Fruit fly (Drosophila melanogaster) whole organism, embryonic: ENCODE measurements around the gene ato.

Experiments
- Aef1 ChIP-seq: fragments of 200-800 bp; sonication (Bioruptor generic); IDR thresholded peaks from 3 replicates; pipeline ENCODE4 v1.3.6; 2022; ENCODE audit warnings: missing biosample characterization, missing genetic modification characterization
- BEAF-32 ChIP-seq: fragments of 200-800 bp; sonication (Bioruptor generic); optimal IDR thresholded peaks from 3 replicates; lab custom pipeline; 2017; ENCODE audit warnings: missing biosample characterization, missing genetic modification characterization, mild to moderate bottlenecking, moderate library complexity, missing genetic modification reagents
- CG12155 ChIP-seq: fragments of 200-800 bp; sonication (Bioruptor generic); optimal IDR thresholded peaks from 3 replicates; lab custom pipeline; 2016; ENCODE audit warnings: missing biosample characterization, missing genetic modification characterization
- CG12299 ChIP-seq: fragments of 200-800 bp; sonication (Bioruptor generic); optimal IDR thresholded peaks from 2 replicates; lab custom pipeline; 2018; ENCODE audit warnings: missing biosample characterization, mild to moderate bottlenecking, missing genetic modification characterization
- CG13123 ChIP-seq: fragments of 200-800 bp; sonication (Bioruptor generic); optimal IDR thresholded peaks from 2 replicates; lab custom pipeline; 2016; ENCODE audit warnings: missing biosample characterization, missing genetic modification characterization
- CG13287 ChIP-seq: fragments of 200-800 bp; sonication (Bioruptor generic); IDR thresholded peaks from 2 replicates; pipeline ENCODE4 v1.3.6; 2022; ENCODE audit warnings: missing biosample characterization, missing genetic modification characterization; ENCODE audit not compliant: partially characterized antibody
- CG13624 ChIP-seq: fragments of 200-800 bp; sonication (Bioruptor generic); optimal IDR thresholded peaks from 2 replicates; lab custom pipeline; 2016; ENCODE audit warnings: missing biosample characterization, missing genetic modification characterization
- CG17912 ChIP-seq: fragments of 200-800 bp; sonication (Bioruptor generic); optimal IDR thresholded peaks from 2 replicates; lab custom pipeline; 2018; ENCODE audit warnings: missing biosample characterization, mild to moderate bottlenecking, missing genetic modification characterization
- CG2120 ChIP-seq: fragments of 200-800 bp; sonication (Bioruptor generic); optimal IDR thresholded peaks from 3 replicates; lab custom pipeline; 2016; ENCODE audit warnings: missing biosample characterization, missing genetic modification characterization
- CG34224 ChIP-seq: fragments of 200-800 bp; sonication (Bioruptor generic); IDR thresholded peaks from 3 replicates; pipeline ENCODE4 v1.3.6; 2022; ENCODE audit warnings: missing biosample characterization, missing genetic modification characterization; ENCODE audit not compliant: partially characterized antibody
- CG42726 ChIP-seq: fragments of 200-800 bp; sonication (Bioruptor generic); IDR thresholded peaks from 2 replicates; pipeline ENCODE4 v1.3.6; 2022; ENCODE audit warnings: missing biosample characterization, missing genetic modification characterization; ENCODE audit not compliant: partially characterized antibody
- CG7357 ChIP-seq: fragments of 200-800 bp; sonication (Bioruptor generic); IDR thresholded peaks from 3 replicates; pipeline ENCODE4 v1.3.6; 2022; ENCODE audit warnings: missing biosample characterization, missing genetic modification characterization
- CG7987 ChIP-seq: fragments of 200-800 bp; sonication (Bioruptor generic); optimal IDR thresholded peaks from 2 replicates; lab custom pipeline; 2018; ENCODE audit warnings: missing biosample characterization, mild to moderate bottlenecking, missing genetic modification characterization, moderate library complexity
- CG8290 ChIP-seq, 3 experiments: fragments of 200-800 bp; sonication (Bioruptor generic); optimal IDR thresholded peaks; 2 replicates each; lab custom pipeline; 2016 to 2019; ENCODE audit warnings: missing biosample characterization in 3 of 3, missing genetic modification characterization in 3 of 3, mild to moderate bottlenecking in 2 of 3, moderate library complexity in 1 of 3
- D ChIP-seq, 2 experiments: fragments of 200-800 bp in 1 of 2; fragments of >200 bp in 1 of 2; sonication (Bioruptor generic) in 1 of 2; optimal IDR thresholded peaks; 2 replicates in 1 of 2; 3 replicates in 1 of 2; lab custom pipeline; 2017; ENCODE audit warnings: mild to moderate bottlenecking in 1 of 2, missing biosample characterization in 1 of 2, missing genetic modification characterization in 1 of 2, missing genetic modification reagents in 1 of 2
- D19B ChIP-seq: fragments of 200-800 bp; sonication (Bioruptor generic); optimal IDR thresholded peaks from 2 replicates; lab custom pipeline; 2017; ENCODE audit warnings: missing biosample characterization, mild to moderate bottlenecking, missing genetic modification characterization
- Dll ChIP-seq: fragments of 200-800 bp; sonication (Bioruptor generic); IDR thresholded peaks from 4 replicates; pipeline ENCODE4 v1.3.6; 2022; ENCODE audit warnings: missing biosample characterization, missing genetic modification characterization; ENCODE audit not compliant: partially characterized antibody
- HmgZ ChIP-seq: fragments of 200-800 bp; sonication (Bioruptor generic); optimal IDR thresholded peaks from 2 replicates; lab custom pipeline; 2018; ENCODE audit warnings: missing biosample characterization, mild to moderate bottlenecking, missing genetic modification characterization
- MTF-1 ChIP-seq: fragments of 200-800 bp; sonication (Bioruptor generic); optimal IDR thresholded peaks from 2 replicates; lab custom pipeline; 2018; ENCODE audit warnings: missing biosample characterization, mild to moderate bottlenecking, missing genetic modification characterization, borderline replicate concordance
- Mad ChIP-seq: fragments of 200-800 bp; sonication (Bioruptor generic); optimal IDR thresholded peaks from 2 replicates; lab custom pipeline; 2016; ENCODE audit warnings: missing biosample characterization, missing genetic modification characterization
- Med ChIP-seq: fragments of 200-800 bp; sonication (Bioruptor generic); peaks from one replicate; lab custom pipeline; 2016; ENCODE audit warnings: missing biosample characterization, missing genetic modification characterization, mild to moderate bottlenecking, inconsistent platforms, moderate library complexity
- Meics ChIP-seq: fragments of 200-800 bp; sonication (Bioruptor generic); optimal IDR thresholded peaks from 2 replicates; lab custom pipeline; 2017; ENCODE audit warnings: missing biosample characterization, mild to moderate bottlenecking, missing genetic modification characterization
- Myb ChIP-seq: fragments of 200-800 bp; sonication (Bioruptor generic); optimal IDR thresholded peaks from 2 replicates; lab custom pipeline; 2016; ENCODE audit warnings: missing biosample characterization, missing genetic modification characterization
- NC2α ChIP-seq: fragments of 200-800 bp; sonication (Bioruptor generic); optimal IDR thresholded peaks from 2 replicates; lab custom pipeline; 2016; ENCODE audit warnings: missing biosample characterization, missing genetic modification characterization
- Rx ChIP-seq: fragments of 200-800 bp; sonication (Bioruptor generic); IDR thresholded peaks from 2 replicates; pipeline ENCODE4 v1.3.6; 2022; ENCODE audit warnings: missing biosample characterization, missing genetic modification characterization
- Sin3A ChIP-seq: fragments of >200 bp; optimal IDR thresholded peaks from 2 replicates; lab custom pipeline; 2018
- Sry-β ChIP-seq: fragments of 200-800 bp; sonication (Bioruptor generic); optimal IDR thresholded peaks from 2 replicates; lab custom pipeline; 2018; ENCODE audit warnings: missing biosample characterization, mild to moderate bottlenecking, missing genetic modification characterization, moderate library complexity
- Xbp1 ChIP-seq: fragments of 200-800 bp; sonication (Bioruptor generic); optimal IDR thresholded peaks from 3 replicates; lab custom pipeline; 2016; ENCODE audit warnings: missing biosample characterization, mild to moderate bottlenecking, missing genetic modification characterization
- aop ChIP-seq: fragments of 200-800 bp; sonication (Bioruptor generic); IDR thresholded peaks from 2 replicates; pipeline ENCODE4 v1.3.6; 2022; ENCODE audit warnings: missing biosample characterization, missing genetic modification characterization
- ato ChIP-seq: fragments of 200-800 bp; sonication (Bioruptor generic); IDR thresholded peaks from 2 replicates; pipeline ENCODE4 v1.3.6; 2022; ENCODE audit warnings: missing biosample characterization, missing genetic modification characterization; ENCODE audit not compliant: partially characterized antibody
- bigmax ChIP-seq: fragments of 200-800 bp; sonication (Bioruptor generic); optimal IDR thresholded peaks from 2 replicates; lab custom pipeline; 2018; ENCODE audit warnings: missing biosample characterization, mild to moderate bottlenecking, missing genetic modification characterization
- caup ChIP-seq: fragments of 200-800 bp; sonication (Bioruptor generic); optimal IDR thresholded peaks from 3 replicates; lab custom pipeline; 2017; ENCODE audit warnings: missing biosample characterization, mild to moderate bottlenecking, missing genetic modification characterization, moderate library complexity; ENCODE audit not compliant: severe bottlenecking
- corto ChIP-seq: fragments of 200-800 bp; sonication (Bioruptor generic); optimal IDR thresholded peaks from 2 replicates; lab custom pipeline; 2016; ENCODE audit warnings: missing biosample characterization, mild to moderate bottlenecking, missing genetic modification characterization, moderate library complexity
- crc ChIP-seq: fragments of 200-800 bp; sonication (Bioruptor generic); optimal IDR thresholded peaks from 2 replicates; lab custom pipeline; 2016; ENCODE audit warnings: missing biosample characterization, missing genetic modification characterization
- ewg ChIP-seq: fragments of 200-800 bp; sonication (Bioruptor generic); optimal IDR thresholded peaks from 3 replicates; lab custom pipeline; 2017; ENCODE audit warnings: mild to moderate bottlenecking, missing biosample characterization, missing genetic modification reagents, missing genetic modification characterization
- fd64A ChIP-seq: fragments of 200-800 bp; sonication (Bioruptor generic); optimal IDR thresholded peaks from 3 replicates; lab custom pipeline; 2018; ENCODE audit warnings: missing biosample characterization, mild to moderate bottlenecking, missing genetic modification characterization
- fru ChIP-seq: fragments of >200 bp; optimal IDR thresholded peaks from 2 replicates; lab custom pipeline; 2017
- otp ChIP-seq: fragments of 200-800 bp; sonication (Bioruptor generic); IDR thresholded peaks from 3 replicates; pipeline ENCODE4, ENCODE4 v1.3.6; 2022; ENCODE audit warnings: missing biosample characterization, missing genetic modification characterization
- p53 ChIP-seq: fragments of 200-800 bp; sonication (Bioruptor generic); optimal IDR thresholded peaks from 2 replicates; lab custom pipeline; 2016; ENCODE audit warnings: missing biosample characterization, missing genetic modification characterization
- salm ChIP-seq: fragments of 200-800 bp; sonication (Bioruptor generic); optimal IDR thresholded peaks from 2 replicates; lab custom pipeline; 2018; ENCODE audit warnings: missing biosample characterization, mild to moderate bottlenecking, missing genetic modification characterization
- slbo ChIP-seq: fragments of 200-800 bp; sonication (Bioruptor generic); IDR thresholded peaks from 2 replicates; pipeline ENCODE4 v1.3.6; 2022; ENCODE audit warnings: missing biosample characterization, missing genetic modification characterization
- so ChIP-seq: fragments of 200-800 bp; sonication (Bioruptor generic); IDR thresholded peaks from 3 replicates; pipeline ENCODE4 v1.3.6; 2022; ENCODE audit warnings: missing biosample characterization, missing genetic modification characterization
- tap ChIP-seq: fragments of 200-800 bp; optimal IDR thresholded peaks from 3 replicates; lab custom pipeline; 2019; ENCODE audit warnings: missing biosample characterization, mild to moderate bottlenecking, missing genetic modification characterization, moderate library complexity
- tna ChIP-seq: fragments of 200-800 bp; sonication (Bioruptor generic); IDR thresholded peaks from 2 replicates; pipeline ENCODE4 v1.3.6; 2022; ENCODE audit warnings: missing biosample characterization, missing genetic modification characterization; ENCODE audit not compliant: partially characterized antibody
- trem ChIP-seq: fragments of 200-800 bp; optimal IDR thresholded peaks from 3 replicates; lab custom pipeline; 2019; ENCODE audit warnings: missing biosample characterization, mild to moderate bottlenecking, missing genetic modification characterization, moderate library complexity
- tx ChIP-seq: fragments of 200-800 bp; sonication (Bioruptor generic); optimal IDR thresholded peaks from 2 replicates; lab custom pipeline; 2016; ENCODE audit warnings: missing biosample characterization, missing genetic modification characterization
- usp ChIP-seq: fragments of >200 bp; optimal IDR thresholded peaks from 2 replicates; lab custom pipeline; 2017; ENCODE audit warnings: missing biosample characterization, missing genetic modification characterization
- zf30C ChIP-seq: fragments of 200-800 bp; sonication (Bioruptor generic); optimal IDR thresholded peaks from 3 replicates; lab custom pipeline; 2018; ENCODE audit warnings: missing biosample characterization, mild to moderate bottlenecking, missing genetic modification characterization

ato gene

dm6 chr3R:8316344-8317105, 38.7 kb downstream of the ato start, which contains the start of gene Coq2 (continued):
- TF ChIP-seq CG13287 (GFP tag; lab: Robert Waterston, UW) (peak; percentile 44; the same call in 1 of the 2 replicates), CG34224 (GFP tag; lab: Robert Waterston, UW) (0 out of 3 replicates have a peak, but pooled peaks have one; percentile 8), MTF-1 (peak; percentile 100), usp (GFP tag; lab: Kevin White, UChicago) (no peak), salm (tag; lab: Kevin White, UChicago) (no peak), tna (GFP tag; lab: Robert Waterston, UW) (no peak), fd64A (no peak), Xbp1 (GFP tag; lab: Kevin White, UChicago) (peak; percentile 2), CG12155 (GFP tag; lab: Kevin White, UChicago) (no peak), CG12299 (tag; lab: Kevin White, UChicago) (no peak), CG2120 (peak; percentile 25), Rx (GFP tag; lab: Robert Waterston, UW) (no peak), CG8290 (GFP tag; optimal IDR thresholded peaks at IDR 0.05; lab: Kevin White, UChicago) (no peak), CG8290 (tag; optimal IDR thresholded peaks at IDR 0.05; lab: Kevin White, UChicago) (no peak), ewg (GFP tag; lab: Kevin White, UChicago) (peak; percentile 38), Myb (GFP tag; lab: Kevin White, UChicago) (peak; percentile 88), Dll (GFP tag; lab: Robert Waterston, UW) (no peak), ato (GFP tag; lab: Robert Waterston, UW) (no peak), CG7357 (GFP tag; lab: Robert Waterston, UW) (no peak), Aef1 (GFP tag; lab: Robert Waterston, UW) (no peak), Meics (GFP tag; lab: Kevin White, UChicago) (no peak), otp (no peak), HmgZ (tag; lab: Kevin White, UChicago) (peak; percentile 2), zf30C (GFP tag; lab: Kevin White, UChicago) (no peak), CG42726 (GFP tag; lab: Robert Waterston, UW) (no peak), CG13624 (GFP tag; lab: Kevin White, UChicago) (no peak), bigmax (GFP tag; lab: Kevin White, UChicago) (no peak), caup (GFP tag; lab: Kevin White, UChicago) (no peak), so (GFP tag; lab: Robert Waterston, UW) (no peak), p53 (GFP tag; lab: Kevin White, UChicago) (no peak), tap (tag; lab: Kevin White, UChicago) (no peak), Mad (GFP tag; lab: Kevin White, UChicago) (no peak), BEAF-32 (GFP tag; lab: Kevin White, UChicago) (peak; percentile 46), fru (lab: Kevin White, UChicago) (no peak), CG13123 (GFP tag; lab: Kevin White, UChicago) (no peak), CG7987 (GFP tag; lab: Kevin White, UChicago) (no peak), D (optimal IDR thresholded peaks at IDR 0.05; lab: Kevin White, UChicago) (no peak), D (GFP tag; optimal IDR thresholded peaks at IDR 0.05; lab: Kevin White, UChicago) (no peak), Sry-β (GFP tag; lab: Kevin White, UChicago) (no peak), D19B (GFP tag; lab: Kevin White, UChicago) (no peak), trem (tag; lab: Kevin White, UChicago) (peak; percentile 86), CG17912 (GFP tag; lab: Kevin White, UChicago) (no peak), Sin3A (lab: Kevin White, UChicago) (peak; percentile 8), Med (GFP tag; lab: Kevin White, UChicago) (peak; percentile 79), NC2α (GFP tag; lab: Kevin White, UChicago) (no peak), aop (no peak), tx (GFP tag; lab: Kevin White, UChicago) (no peak), slbo (GFP tag; lab: Robert Waterston, UW) (peak; percentile 25; the same call in 1 of the 2 replicates), crc (GFP tag; lab: Kevin White, UChicago) (no peak), corto (GFP tag; lab: Kevin White, UChicago) (no peak)
